Fruit fly (Drosophila melanogaster) S2 (cell line): ENCODE measurements around the gene Pten.

Source experiments
- CG8478 ChIP-seq: fragments of >200 bp; optimal IDR thresholded peaks from 2 replicates; lab custom pipeline; 2018
- CTCF ChIP-seq, 2 experiments: fragments of >200 bp; optimal IDR thresholded peaks; 2 replicates each; lab custom pipeline; 2018

dm6 chr2L:10294798-10295669 lies 34.2 kb upstream of the Pten start, which contains the start of gene Hand:
- TF ChIP-seq CG8478 (no peak), CTCF (optimal IDR thresholded peaks at IDR 0.05; lab: Kevin White, UChicago) (no peak)
